Worm (Caenorhabditis elegans) whole organism, young adult: ENCODE measurements around the gene F46G10.4.

Source experiments
- ets-4 ChIP-seq: fragments of 200-800 bp; sonication (Bioruptor generic); optimal IDR thresholded peaks from 2 replicates; lab custom pipeline; 2018; ENCODE audit warnings: mild to moderate bottlenecking, missing genetic modification characterization, missing compliant biosample characterization
- nfyb-1 ChIP-seq: fragments of 200-800 bp; sonication (Bioruptor generic); IDR thresholded peaks from 2 replicates; pipeline ENCODE4 v1.3.6; 2022; ENCODE audit warnings: missing genetic modification reagents, missing genetic modification characterization, missing compliant biosample characterization
- pha-4 ChIP-seq: fragments of 150-350 bp; sonication (generic microtip); optimal IDR thresholded peaks from 2 replicates; lab custom pipeline; 2014; ENCODE audit warnings: missing biosample characterization, missing genetic modification reagents, missing genetic modification characterization
- rec-8 ChIP-seq, 2 experiments: sonication (generic microtip); optimal IDR thresholded peaks; 2 replicates each; lab custom pipeline; 2016; ENCODE audit warnings: mild to moderate bottlenecking in 2 of 2, missing genetic modification characterization in 2 of 2, missing genetic modification reagents in 2 of 2, missing genotype in 2 of 2, missing biosample characterization in 1 of 2, missing compliant biosample characterization in 1 of 2, moderate library complexity in 1 of 2
- snpc-4 ChIP-seq, 5 experiments: fragments of 150-350 bp in 1 of 5; sonication (generic microtip) in 4 of 5; optimal IDR thresholded peaks; 2 replicates each; lab custom pipeline; 2014 to 2018; ENCODE audit warnings: missing genetic modification characterization in 5 of 5, missing biosample characterization in 3 of 5, antibody characterized with exemption in 2 of 5, mild to moderate bottlenecking in 2 of 5, missing compliant biosample characterization in 2 of 5, missing genotype in 2 of 5, moderate library complexity in 2 of 5, missing genetic modification reagents in 1 of 5
- unc-62 ChIP-seq: fragments of 150-350 bp; optimal IDR thresholded peaks from 2 replicates; lab custom pipeline; 2014; ENCODE audit warnings: missing biosample characterization, missing genetic modification reagents, missing genetic modification characterization

DNA sequence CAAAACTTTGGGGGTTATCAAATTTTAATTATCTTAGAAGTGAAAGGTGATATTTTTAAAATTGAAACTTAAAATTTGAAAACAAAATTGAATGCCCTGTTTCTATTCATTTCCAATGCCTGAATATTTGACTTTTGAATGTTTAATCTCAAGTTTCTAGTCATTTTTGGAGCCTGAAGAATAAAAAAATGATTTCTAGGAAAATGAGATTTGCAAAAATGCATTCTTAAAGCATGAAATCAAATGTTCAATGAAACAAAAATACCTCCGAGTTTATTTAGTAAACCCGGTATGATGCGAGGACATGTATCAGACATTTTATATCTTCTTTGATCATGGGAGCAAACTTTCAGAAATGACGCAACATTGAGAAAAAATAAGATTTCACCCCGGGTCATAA, 45.2 kb downstream of the F46G10.4 start:
- TF ChIP-seq nfyb-1 (GFP tag; lab: Robert Waterston, UW) (no peak), snpc-4 (GFP tag; optimal IDR thresholded peaks at IDR 0.05; lab: Kevin White, UChicago) (no peak), snpc-4 (tag; optimal IDR thresholded peaks at IDR 0.05; lab: Kevin White, UChicago) (no peak), unc-62 (GFP tag; lab: Kevin White, UChicago) (no peak), pha-4 (tag; lab: Kevin White, UChicago) (no peak), rec-8 (tag; optimal IDR thresholded peaks at IDR 0.05; lab: Kevin White, UChicago) (no peak), ets-4 (GFP tag; lab: Kevin White, UChicago) (no peak)
